Fruit fly (Drosophila melanogaster): ENCODE results near the gene Cad89D.

Cad89D gene

dm6 chr3R:16472301-16472700, 22.9 kb downstream of the Cad89D start, which contains the start of gene Gyc89Da:
Gene Gyc89Da, plus strand, starts transcription at chr3R:16472601.
- TF ChIP-seq CG17801 (GFP tag; optimal IDR thresholded peaks at IDR 0.05; ENCODE audit: partially characterized antibody): no peak

- peak; percentile 16 for TF ChIP-seq CG17801 (GFP tag; optimal IDR thresholded peaks at IDR 0.05; ENCODE audit: partially characterized antibody)
Measured at dm6 chr3R:16469501-16470263, 25.5 kb downstream of the Cad89D start, which contains the start of the genes CG42232 and CSN5. Gene CG42232, minus strand, starts transcription at chr3R:16469663. Gene CSN5, plus strand, starts transcription at chr3R:16470099.

- TF ChIP-seq CG17801 (GFP tag; optimal IDR thresholded peaks at IDR 0.05; ENCODE audit: partially characterized antibody): no peak
Measured at dm6 chr3R:16468556-16468955, 26.7 kb downstream of the Cad89D start.

dm6 chr3R:16456607-16457006, 38.6 kb downstream of the Cad89D start:
- TF ChIP-seq CG17801 (GFP tag; optimal IDR thresholded peaks at IDR 0.05; ENCODE audit: partially characterized antibody): no peak

- TF ChIP-seq CG17801 (GFP tag; optimal IDR thresholded peaks at IDR 0.05; ENCODE audit: partially characterized antibody): no peak
Measured at dm6 chr3R:16455875-16456274, 39.3 kb downstream of the Cad89D start, which contains the start of gene CG14883. Gene CG14883, plus strand, starts transcription at chr3R:16456052.

- TF ChIP-seq CG17801 (GFP tag; optimal IDR thresholded peaks at IDR 0.05; ENCODE audit: partially characterized antibody): no peak
Measured at dm6 chr3R:16454192-16454591, 41.0 kb downstream of the Cad89D start, which contains the start of gene CG10405. Gene CG10405, plus strand, starts transcription at chr3R:16454492.

dm6 chr3R:16453597-16453996, 41.6 kb downstream of the Cad89D start, which contains the start of gene Pak3:
Gene Pak3, minus strand, starts transcription at chr3R:16453821.
- peak; percentile 1 for TF ChIP-seq CG17801 (GFP tag; optimal IDR thresholded peaks at IDR 0.05; ENCODE audit: partially characterized antibody)

- peak; percentile 39 for TF ChIP-seq CG17801 (GFP tag; optimal IDR thresholded peaks at IDR 0.05; ENCODE audit: partially characterized antibody)
Measured at dm6 chr3R:16452954-16453587, 42.2 kb downstream of the Cad89D start.

- TF ChIP-seq CG17801 (GFP tag; optimal IDR thresholded peaks at IDR 0.05; ENCODE audit: partially characterized antibody): peak; percentile 95
Measured at dm6 chr3R:16449187-16449973, 45.8 kb downstream of the Cad89D start.

dm6 chr3R:16448378-16449134, 46.7 kb downstream of the Cad89D start:
- peak; percentile 15 for TF ChIP-seq CG17801 (GFP tag; optimal IDR thresholded peaks at IDR 0.05; ENCODE audit: partially characterized antibody)

- no peak for TF ChIP-seq CG17801 (GFP tag; optimal IDR thresholded peaks at IDR 0.05; ENCODE audit: partially characterized antibody)
Measured at dm6 chr3R:16447448-16448045, 47.7 kb downstream of the Cad89D start.

- no peak for TF ChIP-seq CG17801 (GFP tag; optimal IDR thresholded peaks at IDR 0.05; ENCODE audit: partially characterized antibody)
Measured at dm6 chr3R:16446836-16447235, 48.4 kb downstream of the Cad89D start.

dm6 chr3R:16442937-16443336, 52.3 kb downstream of the Cad89D start, which contains the start of the genes Ttc1 and CG14882:
Gene Ttc1, minus strand, starts transcription at chr3R:16443007.
Gene CG14882, plus strand, starts transcription at chr3R:16443207.
- peak; percentile 87 for TF ChIP-seq CG17801 (GFP tag; optimal IDR thresholded peaks at IDR 0.05; ENCODE audit: partially characterized antibody)

dm6 chr3R:16441367-16441923, 53.8 kb downstream of the Cad89D start, which contains the start of gene ema:
Gene ema, minus strand, starts transcription at chr3R:16441661.
- peak; percentile 61 for TF ChIP-seq CG17801 (GFP tag; optimal IDR thresholded peaks at IDR 0.05; ENCODE audit: partially characterized antibody)
